Worm (Caenorhabditis elegans): ENCODE results near the gene sptf-2.

DNA sequence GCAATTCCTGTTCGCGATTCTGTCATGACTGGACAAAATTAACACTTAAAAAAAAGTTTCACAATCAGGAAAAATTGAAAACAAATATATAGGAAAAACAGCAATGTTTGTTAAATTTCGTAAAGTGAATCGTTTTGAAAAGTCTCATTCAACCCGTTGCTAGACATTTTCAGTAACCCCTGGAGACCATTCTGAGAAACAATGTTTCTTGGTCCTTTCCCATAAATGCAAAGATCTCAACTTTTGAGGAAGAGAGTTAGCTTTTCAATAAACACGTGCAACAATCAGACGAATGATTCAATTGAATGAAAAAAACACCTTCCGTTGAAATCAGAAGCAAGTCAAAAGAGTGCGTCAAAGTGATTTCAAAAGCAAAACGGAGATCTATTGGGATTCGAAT, 15.2 kb upstream of the sptf-2 start, which contains the start of gene F28C6.9:
- no peak for TF ChIP-seq mdl-1 (tag; optimal IDR thresholded peaks at IDR 0.05)
- no peak for TF ChIP-seq nhr-90 (tag; optimal IDR thresholded peaks at IDR 0.05; ENCODE audit: poor library complexity)
- TF ChIP-seq aha-1 (tag; optimal IDR thresholded peaks at IDR 0.05): no peak
- no peak for TF ChIP-seq dpl-1 (GFP tag; optimal IDR thresholded peaks at IDR 0.05)
- TF ChIP-seq nhr-12 (tag; optimal IDR thresholded peaks at IDR 0.05): no peak
- TF ChIP-seq efl-1 (optimal IDR thresholded peaks at IDR 0.05): no peak
- no peak for TF ChIP-seq efl-1 (GFP tag; optimal IDR thresholded peaks at IDR 0.05 in 1 of 2)
- TF ChIP-seq sox-4 (tag; optimal IDR thresholded peaks at IDR 0.05): no peak
- no peak for TF ChIP-seq ama-1 (optimal IDR thresholded peaks at IDR 0.05)
- TF ChIP-seq nhr-11 (tag; optimal IDR thresholded peaks at IDR 0.05): no peak
- no peak for TF ChIP-seq skn-1 (tag; optimal IDR thresholded peaks at IDR 0.05)

Measured in whole organism, L1 larva.